Fruit fly (Drosophila melanogaster) whole organism, embryonic: ENCODE data around the gene RhoGAP93B.
A peak's percentile ranks its signal among the peaks of the same experiment; 100 is the strongest.

Experiments used
- CG10147 ChIP-seq: fragments of 200-800 bp; sonication (Bioruptor generic); optimal IDR thresholded peaks from 2 replicates; lab custom pipeline; 2019; ENCODE audit warnings: missing biosample characterization, mild to moderate bottlenecking, missing genetic modification characterization, moderate library complexity
- CG12744 ChIP-seq: fragments of 200-800 bp; sonication (Bioruptor generic); optimal IDR thresholded peaks from 2 replicates; lab custom pipeline; 2016; ENCODE audit warnings: missing biosample characterization, missing genetic modification characterization
- CG12769 ChIP-seq: fragments of 200-800 bp; sonication (Bioruptor generic); optimal IDR thresholded peaks from 2 replicates; lab custom pipeline; 2019; ENCODE audit warnings: missing biosample characterization, mild to moderate bottlenecking, missing genetic modification characterization, moderate library complexity
- CG13424 ChIP-seq: fragments of 200-800 bp; sonication (Bioruptor generic); optimal IDR thresholded peaks from 2 replicates; lab custom pipeline; 2019; ENCODE audit warnings: missing biosample characterization, mild to moderate bottlenecking, missing genetic modification characterization, moderate library complexity
- CG1603 ChIP-seq: fragments of 200-800 bp; sonication (Bioruptor generic); optimal IDR thresholded peaks from 2 replicates; lab custom pipeline; 2019; ENCODE audit warnings: missing biosample characterization, mild to moderate bottlenecking, missing genetic modification characterization, moderate library complexity
- CG17385 ChIP-seq: fragments of 200-800 bp; sonication (Bioruptor generic); optimal IDR thresholded peaks from 3 replicates; lab custom pipeline; 2018; ENCODE audit warnings: missing biosample characterization, mild to moderate bottlenecking, missing genetic modification characterization
- CG18011 ChIP-seq: fragments of 200-800 bp; sonication (Bioruptor generic); optimal IDR thresholded peaks from 2 replicates; lab custom pipeline; 2017; ENCODE audit warnings: missing biosample characterization, missing genetic modification characterization, mild to moderate bottlenecking, moderate library complexity, missing genotype
- CG18599 ChIP-seq: fragments of 200-800 bp; sonication (Bioruptor generic); optimal IDR thresholded peaks from 3 replicates; lab custom pipeline; 2017; ENCODE audit warnings: missing biosample characterization, missing genetic modification characterization, mild to moderate bottlenecking, moderate library complexity, missing genetic modification reagents
- CG32532 ChIP-seq: fragments of 200-800 bp; sonication (Bioruptor generic); IDR thresholded peaks from 2 replicates; pipeline ENCODE4 v1.3.6; 2022; ENCODE audit warnings: missing biosample characterization, missing genetic modification characterization
- CG3995 ChIP-seq: fragments of 200-800 bp; sonication (Bioruptor generic); optimal IDR thresholded peaks from 3 replicates; lab custom pipeline; 2016; ENCODE audit warnings: missing biosample characterization, missing genetic modification characterization
- CG4360 ChIP-seq: fragments of 200-800 bp; sonication (Bioruptor generic); IDR thresholded peaks from 2 replicates; pipeline ENCODE4 v1.3.6; 2022; ENCODE audit warnings: missing biosample characterization, missing genetic modification characterization
- CG4707 ChIP-seq: fragments of 200-800 bp; sonication (Bioruptor generic); optimal IDR thresholded peaks from 2 replicates; lab custom pipeline; 2018; ENCODE audit warnings: missing biosample characterization, mild to moderate bottlenecking, missing genetic modification characterization, moderate library complexity
- CG4854 ChIP-seq: fragments of 200-800 bp; sonication (Bioruptor generic); optimal IDR thresholded peaks from 2 replicates; lab custom pipeline; 2016; ENCODE audit warnings: missing biosample characterization, missing genetic modification characterization, inconsistent platforms
- CG5245 ChIP-seq: fragments of 200-800 bp; sonication (Bioruptor generic); optimal IDR thresholded peaks from 3 replicates; lab custom pipeline; 2016; ENCODE audit warnings: missing biosample characterization, missing genetic modification characterization
- CG6689 ChIP-seq: fragments of 200-800 bp; sonication (Bioruptor generic); IDR thresholded peaks from 2 replicates; pipeline ENCODE4 v1.3.6; 2022; ENCODE audit warnings: missing biosample characterization, missing genetic modification characterization
- CG6854 ChIP-seq: fragments of 200-800 bp; sonication (Bioruptor generic); optimal IDR thresholded peaks from 3 replicates; lab custom pipeline; 2017; ENCODE audit warnings: missing biosample characterization, mild to moderate bottlenecking, missing genetic modification characterization
- CG8290 ChIP-seq, 3 experiments: fragments of 200-800 bp; sonication (Bioruptor generic); optimal IDR thresholded peaks; 2 replicates each; lab custom pipeline; 2016 to 2019; ENCODE audit warnings: missing biosample characterization in 3 of 3, missing genetic modification characterization in 3 of 3, mild to moderate bottlenecking in 2 of 3, moderate library complexity in 1 of 3
- Dll ChIP-seq: fragments of 200-800 bp; sonication (Bioruptor generic); IDR thresholded peaks from 4 replicates; pipeline ENCODE4 v1.3.6; 2022; ENCODE audit warnings: missing biosample characterization, missing genetic modification characterization; ENCODE audit not compliant: partially characterized antibody
- E2f2 ChIP-seq: fragments of 200-800 bp; sonication (Bioruptor generic); IDR thresholded peaks from 2 replicates; pipeline ENCODE4 v1.3.6; 2022; ENCODE audit warnings: missing biosample characterization, missing genetic modification characterization
- Ets97D ChIP-seq: fragments of 200-800 bp; sonication (Bioruptor generic); optimal IDR thresholded peaks from 3 replicates; lab custom pipeline; 2016; ENCODE audit warnings: missing biosample characterization, missing genetic modification characterization
- Gug ChIP-seq: fragments of 200-800 bp; sonication (Bioruptor generic); IDR thresholded peaks from 4 replicates; pipeline ENCODE4 v1.3.6; 2022; ENCODE audit warnings: missing biosample characterization, missing genetic modification characterization
- Hand ChIP-seq: fragments of 200-800 bp; sonication (Bioruptor generic); optimal IDR thresholded peaks from 2 replicates; lab custom pipeline; 2017; ENCODE audit warnings: mild to moderate bottlenecking, missing biosample characterization, missing genetic modification reagents, missing genetic modification characterization
- Hr3 ChIP-seq: fragments of 200-800 bp; sonication (Bioruptor generic); optimal IDR thresholded peaks from 3 replicates; lab custom pipeline; 2016; ENCODE audit warnings: missing biosample characterization, missing genetic modification characterization
- Lim3 ChIP-seq: fragments of 200-800 bp; sonication (Bioruptor generic); IDR thresholded peaks from 2 replicates; pipeline ENCODE4 v1.3.6; 2022; ENCODE audit warnings: missing biosample characterization, missing genetic modification characterization
- MBD-R2 ChIP-seq: fragments of 200-800 bp; sonication (Bioruptor generic); IDR thresholded peaks from 2 replicates; pipeline ENCODE4 v1.3.6; 2022; ENCODE audit warnings: missing biosample characterization, missing genetic modification characterization
- Med ChIP-seq: fragments of 200-800 bp; sonication (Bioruptor generic); peaks from one replicate; lab custom pipeline; 2016; ENCODE audit warnings: missing biosample characterization, missing genetic modification characterization, mild to moderate bottlenecking, inconsistent platforms, moderate library complexity
- Side ChIP-seq: fragments of 200-800 bp; sonication (Bioruptor generic); optimal IDR thresholded peaks from 2 replicates; lab custom pipeline; 2016; ENCODE audit warnings: missing biosample characterization, missing genetic modification characterization
- Ssrp ChIP-seq: fragments of 200-800 bp; sonication (Bioruptor generic); optimal IDR thresholded peaks from 2 replicates; lab custom pipeline; 2018; ENCODE audit warnings: missing biosample characterization, mild to moderate bottlenecking, missing genetic modification characterization, moderate library complexity
- Trl ChIP-seq, 3 experiments: fragments of >200 bp in 2 of 3; fragments of 200-800 bp in 1 of 3; sonication (Bioruptor generic) in 1 of 3; optimal IDR thresholded peaks; 2 replicates in 1 of 3; 3 replicates in 2 of 3; lab custom pipeline; 2016 to 2017; ENCODE audit warnings: missing biosample characterization in 1 of 3, missing genetic modification characterization in 1 of 3
- bcd ChIP-seq: fragments of 200-800 bp; sonication (Bioruptor generic); optimal IDR thresholded peaks from 2 replicates; lab custom pipeline; 2017; ENCODE audit warnings: missing biosample characterization, mild to moderate bottlenecking, missing genetic modification characterization
- cg ChIP-seq: fragments of 200-800 bp; sonication (Bioruptor generic); optimal IDR thresholded peaks from 3 replicates; lab custom pipeline; 2019; ENCODE audit warnings: missing biosample characterization, mild to moderate bottlenecking, missing genetic modification characterization, moderate library complexity
- chinmo ChIP-seq: fragments of 200-800 bp; sonication (Bioruptor generic); IDR thresholded peaks from 4 replicates; pipeline ENCODE4 v1.3.6; 2022; ENCODE audit warnings: missing biosample characterization, missing genetic modification characterization; ENCODE audit not compliant: partially characterized antibody
- chn ChIP-seq: fragments of 200-800 bp; sonication (Bioruptor generic); optimal IDR thresholded peaks from 2 replicates; lab custom pipeline; 2016; ENCODE audit warnings: missing biosample characterization, missing genetic modification characterization
- crol ChIP-seq: fragments of 200-800 bp; sonication (Bioruptor generic); IDR thresholded peaks from 2 replicates; pipeline ENCODE4 v1.3.6; 2022; ENCODE audit warnings: missing biosample characterization, missing genetic modification characterization
- fd3F ChIP-seq: fragments of 200-800 bp; sonication (Bioruptor generic); optimal IDR thresholded peaks from 2 replicates; lab custom pipeline; 2018; ENCODE audit warnings: missing biosample characterization, mild to moderate bottlenecking, missing genetic modification characterization, moderate library complexity
- gce ChIP-seq: fragments of 200-800 bp; sonication (Bioruptor generic); IDR thresholded peaks from 3 replicates; pipeline ENCODE4 v1.3.6; 2022; ENCODE audit warnings: missing biosample characterization, missing genetic modification characterization
- h ChIP-seq: fragments of >200 bp; optimal IDR thresholded peaks from 2 replicates; lab custom pipeline; 2017
- hkb ChIP-seq, 2 experiments: fragments of 200-800 bp in 1 of 2; fragments of >200 bp in 1 of 2; sonication (Bioruptor generic) in 1 of 2; IDR thresholded peaks in 1 of 2; optimal IDR thresholded peaks in 1 of 2; 2 replicates each; pipeline versions ENCODE4 v1.3.6 to Lab custom; 2017 to 2022; ENCODE audit warnings: missing biosample characterization in 1 of 2, missing genetic modification characterization in 1 of 2
- onecut ChIP-seq: fragments of 200-800 bp; sonication (Bioruptor generic); IDR thresholded peaks from 2 replicates; pipeline ENCODE4 v1.3.6; 2022; ENCODE audit warnings: missing biosample characterization, missing genetic modification characterization
- pnt ChIP-seq: fragments of 200-800 bp; sonication (Bioruptor generic); optimal IDR thresholded peaks from 3 replicates; lab custom pipeline; 2016; ENCODE audit warnings: missing biosample characterization, missing genetic modification characterization
- pros ChIP-seq: fragments of 200-800 bp; sonication (Bioruptor generic); optimal IDR thresholded peaks from 3 replicates; lab custom pipeline; 2019; ENCODE audit warnings: missing biosample characterization, mild to moderate bottlenecking, missing genetic modification characterization, moderate library complexity
- rib ChIP-seq: fragments of 200-800 bp; sonication (Bioruptor generic); IDR thresholded peaks from 2 replicates; pipeline ENCODE4 v1.3.6; 2022; ENCODE audit warnings: missing biosample characterization, missing genetic modification characterization
- sqz ChIP-seq: fragments of 200-800 bp; sonication (Bioruptor generic); optimal IDR thresholded peaks from 3 replicates; lab custom pipeline; 2018; ENCODE audit warnings: missing biosample characterization, mild to moderate bottlenecking, missing genetic modification characterization
- yki ChIP-seq: fragments of >200 bp; optimal IDR thresholded peaks from 3 replicates; lab custom pipeline; 2018

RhoGAP93B gene

dm6 chr3R:21101453-21102214 is 4.0 kb upstream of the RhoGAP93B start, which contains the start of the genes CG7044 and Tbc1d22 (continued):
- TF ChIP-seq CG12744 (GFP tag; lab: Kevin White, UChicago) (peak; percentile 29), E2f2 (peak; percentile 27; the same call in 1 of the 2 replicates), chinmo (0 out of 4 replicates have a peak, but pooled peaks have one; percentile 35), CG18011 (GFP tag; lab: Kevin White, UChicago) (no peak), Ets97D (GFP tag; lab: Kevin White, UChicago) (peak; percentile 13), Hr3 (GFP tag; lab: Kevin White, UChicago) (peak; percentile 69), yki (lab: Kevin White, UChicago) (no peak)

dm6 chr3R:21097160-21097559 is 467 bp downstream of the RhoGAP93B start:
- TF ChIP-seq CG10147 (GFP tag; lab: Kevin White, UChicago) (no peak), CG13424 (no peak), CG4707 (GFP tag; lab: Kevin White, UChicago) (no peak), sqz (GFP tag; lab: Kevin White, UChicago) (peak; percentile 7), Lim3 (GFP tag; lab: Robert Waterston, UW) (no peak), rib (0 out of 2 replicates have a peak, but pooled peaks have one; percentile 41), CG17385 (GFP tag; lab: Kevin White, UChicago) (peak; percentile 61), Hand (GFP tag; lab: Kevin White, UChicago) (no peak), CG32532 (no peak), Gug (GFP tag; lab: Robert Waterston, UW) (no peak), Trl (optimal IDR thresholded peaks at IDR 0.05; lab: Kevin White, UChicago) (no peak), Trl (GFP tag; optimal IDR thresholded peaks at IDR 0.05; lab: Kevin White, UChicago) (no peak), CG8290 (GFP tag; optimal IDR thresholded peaks at IDR 0.05; lab: Kevin White, UChicago) (no peak), CG8290 (tag; optimal IDR thresholded peaks at IDR 0.05; lab: Kevin White, UChicago) (no peak), Med (GFP tag; lab: Kevin White, UChicago) (peak; percentile 50), CG4360 (GFP tag; lab: Robert Waterston, UW) (peak; percentile 78)

- TF ChIP-seq CG18599 (GFP tag; lab: Kevin White, UChicago) = no peak
- no peak for TF ChIP-seq hkb (optimal IDR thresholded peaks at IDR 0.05; lab: Kevin White, UChicago)
- 0 out of 2 replicates have a peak, but pooled peaks have one; percentile 14 for TF ChIP-seq hkb (GFP tag; IDR thresholded peaks at IDR 0.05; lab: Robert Waterston, UW)
- peak; percentile 49 for TF ChIP-seq CG6689
- TF ChIP-seq cg (GFP tag; lab: Kevin White, UChicago) = peak; percentile 55
- TF ChIP-seq pros (GFP tag; lab: Kevin White, UChicago) = peak; percentile 51
- TF ChIP-seq gce = 0 out of 3 replicates have a peak, but pooled peaks have one; percentile 13
- no peak for TF ChIP-seq CG6854 (GFP tag; lab: Kevin White, UChicago)
- peak; percentile 13; the same call in 1 of the 2 replicates for TF ChIP-seq crol (GFP tag; lab: Robert Waterston, UW)
- TF ChIP-seq onecut (GFP tag; lab: Robert Waterston, UW) = peak; percentile 87
- TF ChIP-seq Dll = peak; percentile 42; the same call in 1 of the 4 replicates
- TF ChIP-seq Ssrp (tag; lab: Kevin White, UChicago) = no peak
- TF ChIP-seq Trl (optimal IDR thresholded peaks at IDR 0.05; lab: Kevin White, UChicago) = peak; percentile 70 to 72
- no peak for TF ChIP-seq Trl (GFP tag; optimal IDR thresholded peaks at IDR 0.05; lab: Kevin White, UChicago)
- TF ChIP-seq pnt (GFP tag; lab: Kevin White, UChicago) = no peak
- TF ChIP-seq CG1603 = no peak
- TF ChIP-seq CG3995 (GFP tag; lab: Kevin White, UChicago) = no peak
- no peak for TF ChIP-seq CG12769
- TF ChIP-seq CG4854 = no peak
- TF ChIP-seq CG5245 = no peak
- no peak for TF ChIP-seq fd3F (GFP tag; lab: Kevin White, UChicago)
- TF ChIP-seq Side (GFP tag; lab: Kevin White, UChicago) = no peak
- TF ChIP-seq chn (GFP tag; lab: Kevin White, UChicago) = peak; percentile 27
- no peak for TF ChIP-seq h (lab: Kevin White, UChicago)
- 0 out of 2 replicates have a peak, but pooled peaks have one; percentile 10 for TF ChIP-seq MBD-R2
- no peak for TF ChIP-seq bcd (GFP tag; lab: Kevin White, UChicago)
Observed at dm6 chr3R:21096532-21097143, 989 bp downstream of the RhoGAP93B start.
